Fruit fly (Drosophila melanogaster): ENCODE data around the gene COX5A.
A peak's percentile ranks its signal among the peaks of the same experiment; 100 is the strongest.

Gene COX5A

dm6 chr3R:11849378-11850249 lies 30.5 kb downstream of the COX5A start (continued):
- TF ChIP-seq CG6683 (GFP tag; optimal IDR thresholded peaks at IDR 0.05) (peak; percentile 44), bsh (GFP tag; optimal IDR thresholded peaks at IDR 0.05) (peak; percentile 73 to 98), CG10267 (tag; optimal IDR thresholded peaks at IDR 0.05) (peak; percentile 83), CG12659 (GFP tag; optimal IDR thresholded peaks at IDR 0.05) (peak; percentile 81), CG7786 (GFP tag; optimal IDR thresholded peaks at IDR 0.05) (peak; percentile 70), ara (GFP tag; IDR thresholded peaks at IDR 0.05) (peak; percentile 95), vnd (GFP tag; IDR thresholded peaks at IDR 0.05; ENCODE audit: partially characterized antibody) (no peak), Adf1 (GFP tag; IDR thresholded peaks at IDR 0.05) (no peak), gsb-n (tag; optimal IDR thresholded peaks at IDR 0.05) (peak; percentile 95), HHEX (GFP tag; optimal IDR thresholded peaks at IDR 0.05) (peak; percentile 89), Aef1 (GFP tag; IDR thresholded peaks at IDR 0.05) (peak; percentile 79), Nf-YA (GFP tag; IDR thresholded peaks at IDR 0.05) (peak; percentile 80), slp2 (GFP tag; optimal IDR thresholded peaks at IDR 0.05) (peak; percentile 93), Neu2 (GFP tag; optimal IDR thresholded peaks at IDR 0.05; ENCODE audit: borderline replicate concordance) (peak; percentile 19), CG30403 (GFP tag; optimal IDR thresholded peaks at IDR 0.05) (peak; percentile 88), knrl (GFP tag; IDR thresholded peaks at IDR 0.05; ENCODE audit: partially characterized antibody) (0 out of 3 replicates have a peak, but pooled peaks have one; percentile 27), corto (GFP tag; optimal IDR thresholded peaks at IDR 0.05) (no peak), sc (optimal IDR thresholded peaks at IDR 0.05) (no peak), sc (GFP tag; optimal IDR thresholded peaks at IDR 0.05) (peak; percentile 91), fu2 (GFP tag; optimal IDR thresholded peaks at IDR 0.05) (peak; percentile 39), CG4360 (GFP tag; IDR thresholded peaks at IDR 0.05) (peak; percentile 78), Tbp (GFP tag; optimal IDR thresholded peaks at IDR 0.05) (no peak), gt (GFP tag; IDR thresholded peaks at IDR 0.05) (peak; percentile 94), prd (optimal IDR thresholded peaks at IDR 0.05) (no peak), prd (GFP tag; IDR thresholded peaks at IDR 0.05) (peak; percentile 95), CG4707 (GFP tag; optimal IDR thresholded peaks at IDR 0.05) (peak; percentile 91), Elba2 (GFP tag; optimal IDR thresholded peaks at IDR 0.05) (no peak), odd (GFP tag; optimal IDR thresholded peaks at IDR 0.05) (peak; percentile 67), Poxn (GFP tag; IDR thresholded peaks at IDR 0.05) (no peak), vvl (GFP tag; IDR thresholded peaks at IDR 0.05) (peak; percentile 99), zen2 (GFP tag; IDR thresholded peaks at IDR 0.05; ENCODE audit: partially characterized antibody) (no peak), sob (GFP tag; IDR thresholded peaks at IDR 0.05) (peak; percentile 83; the same call in 1 of the 2 replicates), Mad (GFP tag; optimal IDR thresholded peaks at IDR 0.05) (peak; percentile 84), CG9609 (GFP tag; optimal IDR thresholded peaks at IDR 0.05) (peak; percentile 84), Dad (GFP tag; optimal IDR thresholded peaks at IDR 0.05) (peak; percentile 77), dati (GFP tag; IDR thresholded peaks at IDR 0.05) (peak; percentile 91), sisA (GFP tag; IDR thresholded peaks at IDR 0.05) (peak; percentile 96), Gsc (GFP tag; IDR thresholded peaks at IDR 0.05) (peak; percentile 91), Atf6 (GFP tag; IDR thresholded peaks at IDR 0.05) (peak; percentile 42; the same call in 1 of the 2 replicates), CG4617 (GFP tag; optimal IDR thresholded peaks at IDR 0.05; ENCODE audit: borderline replicate concordance) (peak; percentile 74), MTF-1 (GFP tag; optimal IDR thresholded peaks at IDR 0.05; ENCODE audit: borderline replicate concordance) (peak; percentile 67), Ssrp (tag; optimal IDR thresholded peaks at IDR 0.05) (peak; percentile 93), CG11085 (GFP tag; IDR thresholded peaks at IDR 0.05) (peak; percentile 54), CG15696 (tag; optimal IDR thresholded peaks at IDR 0.05) (peak; percentile 38), eyg (GFP tag; optimal IDR thresholded peaks at IDR 0.05) (peak; percentile 77), nerfin-1 (tag; optimal IDR thresholded peaks at IDR 0.05) (peak; percentile 89), ci (GFP tag; IDR thresholded peaks at IDR 0.05) (peak; percentile 97), emc (GFP tag; optimal IDR thresholded peaks at IDR 0.05) (peak; percentile 36), CG11247 (GFP tag; IDR thresholded peaks at IDR 0.05) (peak; percentile 78)

All from whole organism, embryonic.